Fruit fly (Drosophila melanogaster) whole organism, prepupa: ENCODE measurements around the gene mahe.

Experiments used
- CG10669 ChIP-seq: fragments of 200-800 bp; sonication (Bioruptor generic); optimal IDR thresholded peaks from 3 replicates; lab custom pipeline; 2018; ENCODE audit warnings: missing biosample characterization, mild to moderate bottlenecking, missing genetic modification characterization, moderate library complexity
- CG11294 ChIP-seq: fragments of 200-800 bp; sonication (Bioruptor generic); IDR thresholded peaks from 2 replicates; pipeline ENCODE4 v1.3.6; 2022; ENCODE audit warnings: missing biosample characterization, missing genetic modification characterization
- CG11762 ChIP-seq: fragments of 200-800 bp; sonication (Bioruptor generic); optimal IDR thresholded peaks from 3 replicates; lab custom pipeline; 2016; ENCODE audit warnings: missing biosample characterization, missing genetic modification characterization; ENCODE audit not compliant: insufficient read depth
- CG11902 ChIP-seq: fragments of 200-800 bp; sonication (Bioruptor generic); optimal IDR thresholded peaks from 3 replicates; lab custom pipeline; 2016; ENCODE audit warnings: missing biosample characterization, missing genetic modification characterization
- CG15336 ChIP-seq: fragments of 200-800 bp; sonication (Bioruptor generic); IDR thresholded peaks from 2 replicates; pipeline ENCODE4 v1.3.6; 2022; ENCODE audit warnings: missing biosample characterization, missing genetic modification characterization
- CG1621 ChIP-seq: fragments of 200-800 bp; sonication (Bioruptor generic); optimal IDR thresholded peaks from 3 replicates; lab custom pipeline; 2018; ENCODE audit warnings: missing biosample characterization, mild to moderate bottlenecking, missing genetic modification characterization
- CG3032 ChIP-seq: fragments of 200-800 bp; optimal IDR thresholded peaks from 2 replicates; lab custom pipeline; 2019; ENCODE audit warnings: missing biosample characterization, mild to moderate bottlenecking, missing genetic modification characterization, moderate library complexity
- CG31627 ChIP-seq: fragments of 200-800 bp; sonication (Bioruptor generic); optimal IDR thresholded peaks from 3 replicates; lab custom pipeline; 2016; ENCODE audit warnings: missing biosample characterization, missing genetic modification characterization
- CG32006 ChIP-seq: fragments of 200-800 bp; sonication (Bioruptor generic); optimal IDR thresholded peaks from 3 replicates; lab custom pipeline; 2017; ENCODE audit warnings: missing biosample characterization, mild to moderate bottlenecking, missing genetic modification characterization
- CG3919 ChIP-seq: fragments of 200-800 bp; sonication (Bioruptor generic); optimal IDR thresholded peaks from 3 replicates; lab custom pipeline; 2016; ENCODE audit warnings: missing biosample characterization, missing genetic modification characterization
- CG4318 ChIP-seq: fragments of 200-800 bp; sonication (Bioruptor generic); optimal IDR thresholded peaks from 3 replicates; lab custom pipeline; 2017; ENCODE audit warnings: missing biosample characterization, mild to moderate bottlenecking, missing genetic modification characterization
- CG6163 ChIP-seq: fragments of 200-800 bp; sonication (Bioruptor generic); IDR thresholded peaks from 3 replicates; pipeline ENCODE4 v1.3.6; 2022; ENCODE audit warnings: missing biosample characterization, missing genetic modification characterization
- CG6276 ChIP-seq: fragments of 200-800 bp; sonication (Bioruptor generic); optimal IDR thresholded peaks from 2 replicates; lab custom pipeline; 2017; ENCODE audit warnings: missing biosample characterization, mild to moderate bottlenecking, missing genetic modification characterization
- CG6792 ChIP-seq: fragments of 200-800 bp; sonication (Bioruptor generic); optimal IDR thresholded peaks from 3 replicates; lab custom pipeline; 2016; ENCODE audit warnings: missing biosample characterization, missing genetic modification characterization
- CG6808 ChIP-seq: fragments of 200-800 bp; sonication (Bioruptor generic); optimal IDR thresholded peaks from 3 replicates; lab custom pipeline; 2017; ENCODE audit warnings: missing biosample characterization, missing genetic modification characterization, mild to moderate bottlenecking, moderate library complexity, missing genetic modification reagents
- CG6854 ChIP-seq: fragments of 200-800 bp; sonication (Bioruptor generic); optimal IDR thresholded peaks from 2 replicates; lab custom pipeline; 2017; ENCODE audit warnings: missing biosample characterization, mild to moderate bottlenecking, missing genetic modification characterization
- CG7368 ChIP-seq: fragments of 200-800 bp; sonication (Bioruptor generic); optimal IDR thresholded peaks from 3 replicates; lab custom pipeline; 2016; ENCODE audit warnings: missing biosample characterization, missing genetic modification characterization
- CG8119 ChIP-seq: fragments of 200-800 bp; sonication (Bioruptor generic); IDR thresholded peaks from 3 replicates; pipeline ENCODE4 v1.3.6; 2022; ENCODE audit warnings: missing biosample characterization, missing genetic modification characterization
- CG8319 ChIP-seq: fragments of 200-800 bp; sonication (Bioruptor generic); optimal IDR thresholded peaks from 3 replicates; lab custom pipeline; 2016; ENCODE audit warnings: missing biosample characterization, missing genetic modification characterization
- CG9139 ChIP-seq: fragments of 200-800 bp; sonication (Bioruptor generic); optimal IDR thresholded peaks from 3 replicates; lab custom pipeline; 2017; ENCODE audit warnings: missing biosample characterization, mild to moderate bottlenecking, missing genetic modification characterization
- Eip78C ChIP-seq: fragments of 200-800 bp; sonication (Bioruptor generic); peaks from one replicate; lab custom pipeline; 2016; ENCODE audit warnings: missing biosample characterization, missing genetic modification characterization
- Ets96B ChIP-seq: fragments of 200-800 bp; optimal IDR thresholded peaks from 2 replicates; lab custom pipeline; 2019; ENCODE audit warnings: missing biosample characterization, mild to moderate bottlenecking, missing genetic modification characterization, moderate library complexity
- Gug ChIP-seq: fragments of 200-800 bp; sonication (Bioruptor generic); IDR thresholded peaks from 2 replicates; pipeline ENCODE4 v1.3.6; 2022; ENCODE audit warnings: missing biosample characterization, missing genetic modification characterization
- Hr38 ChIP-seq: sonication (Bioruptor generic); optimal IDR thresholded peaks from 2 replicates; lab custom pipeline; 2016; ENCODE audit warnings: missing biosample characterization, missing genetic modification characterization
- Hr4 ChIP-seq: fragments of 200-800 bp; sonication (Bioruptor generic); optimal IDR thresholded peaks from 3 replicates; lab custom pipeline; 2016; ENCODE audit warnings: missing biosample characterization, missing genetic modification characterization
- Lpt ChIP-seq: fragments of 200-800 bp; sonication (Bioruptor generic); optimal IDR thresholded peaks from 3 replicates; lab custom pipeline; 2016; ENCODE audit warnings: missing biosample characterization, missing genetic modification characterization
- Met ChIP-seq: fragments of 200-800 bp; sonication (Bioruptor generic); optimal IDR thresholded peaks from 3 replicates; lab custom pipeline; 2016; ENCODE audit warnings: missing biosample characterization, missing genetic modification characterization
- OdsH ChIP-seq: fragments of 200-800 bp; sonication (Bioruptor generic); optimal IDR thresholded peaks from 3 replicates; lab custom pipeline; 2016; ENCODE audit warnings: missing biosample characterization, missing genetic modification characterization
- Smox ChIP-seq: fragments of 200-800 bp; sonication (Bioruptor generic); optimal IDR thresholded peaks from 3 replicates; lab custom pipeline; 2016; ENCODE audit warnings: missing biosample characterization, missing genetic modification characterization
- Sox102F ChIP-seq: fragments of 200-800 bp; sonication (Bioruptor generic); optimal IDR thresholded peaks from 2 replicates; lab custom pipeline; 2016; ENCODE audit warnings: missing biosample characterization, mild to moderate bottlenecking, missing genetic modification characterization
- Sox14 ChIP-seq: fragments of 200-800 bp; sonication (Bioruptor generic); optimal IDR thresholded peaks from 3 replicates; lab custom pipeline; 2016; ENCODE audit warnings: missing biosample characterization, missing genetic modification characterization
- achi ChIP-seq: fragments of 200-800 bp; sonication (Bioruptor generic); optimal IDR thresholded peaks from 3 replicates; lab custom pipeline; 2016; ENCODE audit warnings: missing biosample characterization, missing genetic modification characterization
- acj6 ChIP-seq: fragments of 200-800 bp; sonication (Bioruptor generic); optimal IDR thresholded peaks from 3 replicates; lab custom pipeline; 2016; ENCODE audit warnings: missing biosample characterization, missing genetic modification characterization
- dac ChIP-seq: fragments of 200-800 bp; sonication (Bioruptor generic); optimal IDR thresholded peaks from 2 replicates; lab custom pipeline; 2017; ENCODE audit warnings: missing biosample characterization, mild to moderate bottlenecking, missing genetic modification characterization
- dsx ChIP-seq: fragments of 200-800 bp; optimal IDR thresholded peaks from 3 replicates; lab custom pipeline; 2019; ENCODE audit warnings: missing biosample characterization, mild to moderate bottlenecking, missing genetic modification characterization, moderate library complexity; ENCODE audit not compliant: poor library complexity, severe bottlenecking
- esn ChIP-seq: fragments of 200-800 bp; sonication (Bioruptor generic); optimal IDR thresholded peaks from 2 replicates; lab custom pipeline; 2016; ENCODE audit warnings: missing biosample characterization, mild to moderate bottlenecking, missing genetic modification characterization, moderate library complexity
- fd59A ChIP-seq: fragments of 200-800 bp; sonication (Bioruptor generic); optimal IDR thresholded peaks from 2 replicates; lab custom pipeline; 2017; ENCODE audit warnings: missing biosample characterization, mild to moderate bottlenecking, missing genetic modification characterization, missing genetic modification reagents
- fd85E ChIP-seq: fragments of 200-800 bp; sonication (Bioruptor generic); optimal IDR thresholded peaks from 3 replicates; lab custom pipeline; 2016; ENCODE audit warnings: missing biosample characterization, missing genetic modification characterization
- fkh ChIP-seq: fragments of 200-800 bp; sonication (Bioruptor generic); optimal IDR thresholded peaks from 3 replicates; lab custom pipeline; 2017; ENCODE audit warnings: missing biosample characterization, mild to moderate bottlenecking, missing genetic modification characterization, moderate library complexity
- lz ChIP-seq: fragments of 200-800 bp; sonication (Bioruptor generic); optimal IDR thresholded peaks from 3 replicates; lab custom pipeline; 2016; ENCODE audit warnings: missing biosample characterization, missing genetic modification characterization
- net ChIP-seq: fragments of 200-800 bp; sonication (Bioruptor generic); optimal IDR thresholded peaks from 3 replicates; lab custom pipeline; 2016; ENCODE audit warnings: missing biosample characterization, missing genetic modification characterization
- pdm3 ChIP-seq: fragments of 200-800 bp; sonication (Bioruptor generic); optimal IDR thresholded peaks from 3 replicates; lab custom pipeline; 2016; ENCODE audit warnings: missing biosample characterization, missing genetic modification characterization
- salr ChIP-seq, 2 experiments: fragments of 200-800 bp; sonication (Bioruptor generic); optimal IDR thresholded peaks; 3 replicates each; lab custom pipeline; 2016 to 2018; ENCODE audit warnings: missing biosample characterization in 2 of 2, missing genetic modification characterization in 2 of 2, mild to moderate bottlenecking in 1 of 2
- spab ChIP-seq: fragments of 200-800 bp; sonication (Bioruptor generic); optimal IDR thresholded peaks from 2 replicates; lab custom pipeline; 2017; ENCODE audit warnings: missing biosample characterization, mild to moderate bottlenecking, missing genetic modification characterization, missing genetic modification reagents
- ss ChIP-seq, 2 experiments: fragments of 200-800 bp; sonication (Bioruptor generic); optimal IDR thresholded peaks; 2 replicates in 1 of 2; 3 replicates in 1 of 2; lab custom pipeline; 2017 to 2018; ENCODE audit warnings: mild to moderate bottlenecking in 2 of 2, missing biosample characterization in 2 of 2, missing genetic modification characterization in 2 of 2, moderate library complexity in 1 of 2
- svp ChIP-seq: fragments of 200-800 bp; sonication (Bioruptor generic); peaks from one replicate; lab custom pipeline; 2016; ENCODE audit warnings: missing biosample characterization, missing genetic modification characterization
- topi ChIP-seq: fragments of 200-800 bp; sonication (Bioruptor generic); optimal IDR thresholded peaks from 3 replicates; lab custom pipeline; 2016; ENCODE audit warnings: missing biosample characterization, missing genetic modification characterization
- vri ChIP-seq: fragments of 200-800 bp; sonication (Bioruptor generic); optimal IDR thresholded peaks from 3 replicates; lab custom pipeline; 2016; ENCODE audit warnings: missing biosample characterization, mild to moderate bottlenecking, missing genetic modification characterization

Gene mahe

dm6 chrX:7934679-7935078, 3.5 kb upstream of the mahe start, which contains the start of gene RpS14b (continued):
- TF ChIP-seq CG9139 (GFP tag; lab: Kevin White, UChicago) (peak; percentile 62), CG4318 (no peak), Met (peak; percentile 68), dsx (GFP tag; lab: Kevin White, UChicago) (peak; percentile 8), CG1621 (tag; lab: Kevin White, UChicago) (peak; percentile 54), Sox102F (GFP tag; lab: Kevin White, UChicago) (peak; percentile 58), dac (GFP tag; lab: Kevin White, UChicago) (peak; percentile 43), Gug (GFP tag; lab: Robert Waterston, UW) (no peak; the same call in 1 of the 2 replicates), ss (GFP tag; optimal IDR thresholded peaks at IDR 0.05; lab: Kevin White, UChicago) (peak; percentile 59 to 70), OdsH (peak; percentile 56), Sox14 (GFP tag; lab: Kevin White, UChicago) (peak; percentile 48), CG6276 (no peak), CG7368 (GFP tag; lab: Kevin White, UChicago) (peak; percentile 70), salr (GFP tag; optimal IDR thresholded peaks at IDR 0.05; lab: Kevin White, UChicago) (peak; percentile 4 to 57), fkh (peak; percentile 60), Ets96B (tag; lab: Kevin White, UChicago) (peak; percentile 14), CG32006 (GFP tag; lab: Kevin White, UChicago) (peak; percentile 36), fd85E (peak; percentile 11), CG8119 (GFP tag; lab: Robert Waterston, UW) (no peak; the same call in 2 of the 3 replicates), spab (GFP tag; lab: Kevin White, UChicago) (peak; percentile 7), CG11762 (no peak), Eip78C (GFP tag; lab: Kevin White, UChicago) (peak; percentile 77), CG11294 (GFP tag; lab: Robert Waterston, UW) (no peak), CG6163 (GFP tag; lab: Robert Waterston, UW) (peak; percentile 81), acj6 (GFP tag; lab: Kevin White, UChicago) (peak; percentile 25), CG11902 (peak; percentile 30), lz (GFP tag; lab: Kevin White, UChicago) (peak; percentile 74), CG6854 (peak; percentile 71), Hr38 (no peak), CG8319 (GFP tag; lab: Kevin White, UChicago) (peak; percentile 18), CG3032 (peak; percentile 46), svp (GFP tag; lab: Kevin White, UChicago) (peak; percentile 21), CG3919 (GFP tag; lab: Kevin White, UChicago) (peak; percentile 68), vri (peak; percentile 49), esn (GFP tag; lab: Kevin White, UChicago) (peak; percentile 77), achi (peak; percentile 64), topi (GFP tag; lab: Kevin White, UChicago) (peak; percentile 71), CG6808 (GFP tag; lab: Kevin White, UChicago) (peak; percentile 62), Smox (peak; percentile 55)

- TF ChIP-seq dsx (GFP tag; lab: Kevin White, UChicago) (no peak), CG15336 (no peak), Lpt (GFP tag; lab: Kevin White, UChicago) (no peak), CG32006 (GFP tag; lab: Kevin White, UChicago) (no peak), CG31627 (GFP tag; lab: Kevin White, UChicago) (peak; percentile 39), Eip78C (GFP tag; lab: Kevin White, UChicago) (peak; percentile 68), CG8319 (GFP tag; lab: Kevin White, UChicago) (no peak), esn (GFP tag; lab: Kevin White, UChicago) (peak; percentile 67), pdm3 (GFP tag; lab: Kevin White, UChicago) (no peak), fd59A (peak; percentile 9), CG6163 (GFP tag; lab: Robert Waterston, UW) (0 out of 3 replicates have a peak, but pooled peaks have one; percentile 26), CG11762 (no peak), Hr4 (GFP tag; lab: Kevin White, UChicago) (no peak), net (GFP tag; lab: Kevin White, UChicago) (peak; percentile 39), CG6854 (peak; percentile 74), CG3032 (no peak), CG7368 (GFP tag; lab: Kevin White, UChicago) (peak; percentile 35), topi (GFP tag; lab: Kevin White, UChicago) (peak; percentile 54), fd85E (no peak), acj6 (GFP tag; lab: Kevin White, UChicago) (peak; percentile 8), CG8119 (GFP tag; lab: Robert Waterston, UW) (no peak), CG10669 (GFP tag; lab: Kevin White, UChicago) (peak; percentile 34), CG6792 (peak; percentile 37), Gug (GFP tag; lab: Robert Waterston, UW) (no peak), salr (GFP tag; optimal IDR thresholded peaks at IDR 0.05; lab: Kevin White, UChicago) (no peak)
Measured at dm6 chrX:7933210-7933915, 2.2 kb upstream of the mahe start, which contains the start of the genes Dhdds and RpS14a. Gene Dhdds, minus strand, starts transcription at chrX:7933351. Gene RpS14a, plus strand, starts transcription at chrX:7933742.
